Fruit fly (Drosophila melanogaster): ENCODE data around the gene Or65b.

Or65b gene

DNA sequence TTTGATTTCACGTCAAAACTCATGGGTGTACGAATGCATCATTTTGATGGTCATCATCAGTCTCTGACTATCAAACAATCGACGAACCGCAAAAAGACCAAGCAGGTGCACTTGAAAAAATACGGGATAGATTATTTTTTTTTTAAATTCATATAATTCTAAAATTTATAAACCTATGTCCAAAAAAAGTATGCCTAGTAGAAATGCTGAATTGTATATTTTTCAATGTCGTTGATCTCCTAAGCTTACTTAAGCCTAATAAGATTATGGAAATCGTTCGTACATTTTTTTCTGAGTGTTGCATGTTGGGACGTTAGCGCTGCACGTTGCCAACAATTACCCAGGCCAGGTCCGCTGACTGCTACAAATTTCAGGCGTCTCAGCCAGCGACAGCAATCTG is 16.8 kb upstream of the Or65b start:
- peak; percentile 23 for TF ChIP-seq net (GFP tag; optimal IDR thresholded peaks at IDR 0.05)
- no peak for TF ChIP-seq Sox15 (GFP tag; optimal IDR thresholded peaks at IDR 0.05)
- no peak for TF ChIP-seq CG8632 (GFP tag; optimal IDR thresholded peaks at IDR 0.05)
- no peak for TF ChIP-seq lz (GFP tag; optimal IDR thresholded peaks at IDR 0.05)
- no peak for TF ChIP-seq vri (GFP tag; optimal IDR thresholded peaks at IDR 0.05)
- TF ChIP-seq Eip75B (GFP tag; optimal IDR thresholded peaks at IDR 0.05), result peak; percentile 35
- TF ChIP-seq Hr39 (GFP tag; optimal IDR thresholded peaks at IDR 0.05), result no peak
- TF ChIP-seq CG8319 (GFP tag; optimal IDR thresholded peaks at IDR 0.05), result no peak
- peak; percentile 13 for TF ChIP-seq CG7368 (GFP tag; optimal IDR thresholded peaks at IDR 0.05)
- TF ChIP-seq Gug (GFP tag; IDR thresholded peaks at IDR 0.05), result peak; percentile 68
- no peak for TF ChIP-seq CG9139 (GFP tag; optimal IDR thresholded peaks at IDR 0.05)
- peak; percentile 2 for TF ChIP-seq spab (GFP tag; optimal IDR thresholded peaks at IDR 0.05)
- peak; percentile 5 for TF ChIP-seq esn (GFP tag; optimal IDR thresholded peaks at IDR 0.05)
- TF ChIP-seq Lpt (GFP tag; optimal IDR thresholded peaks at IDR 0.05), result peak; percentile 65
- no peak for TF ChIP-seq Smox (GFP tag; optimal IDR thresholded peaks at IDR 0.05)
- TF ChIP-seq Blimp-1 (GFP tag; optimal IDR thresholded peaks at IDR 0.05), result no peak
- TF ChIP-seq pdm3 (GFP tag; optimal IDR thresholded peaks at IDR 0.05), result peak; percentile 50
- TF ChIP-seq acj6 (GFP tag; optimal IDR thresholded peaks at IDR 0.05), result peak; percentile 40
- TF ChIP-seq CG1621 (tag; optimal IDR thresholded peaks at IDR 0.05), result no peak
- TF ChIP-seq ss (GFP tag; optimal IDR thresholded peaks at IDR 0.05), result no peak
- peak; percentile 23 for TF ChIP-seq topi (GFP tag; optimal IDR thresholded peaks at IDR 0.05)
- no peak for TF ChIP-seq Sox102F (GFP tag; optimal IDR thresholded peaks at IDR 0.05)
- no peak for TF ChIP-seq Eip93F (GFP tag; optimal IDR thresholded peaks at IDR 0.05)
- TF ChIP-seq eg (GFP tag; IDR thresholded peaks at IDR 0.05), result peak; percentile 84
- TF ChIP-seq salr (GFP tag; optimal IDR thresholded peaks at IDR 0.05), result peak in 1 of 2 experiments; percentile 72
- TF ChIP-seq fd85E (GFP tag; optimal IDR thresholded peaks at IDR 0.05), result no peak
- TF ChIP-seq CG6808 (GFP tag; optimal IDR thresholded peaks at IDR 0.05), result no peak
- TF ChIP-seq CG11902 (GFP tag; optimal IDR thresholded peaks at IDR 0.05), result no peak
- TF ChIP-seq Hr38 (GFP tag; optimal IDR thresholded peaks at IDR 0.05), result no peak
- no peak for TF ChIP-seq CG6792 (GFP tag; optimal IDR thresholded peaks at IDR 0.05)
- no peak for TF ChIP-seq Met (GFP tag; optimal IDR thresholded peaks at IDR 0.05)
- TF ChIP-seq fd59A (GFP tag; optimal IDR thresholded peaks at IDR 0.05), result no peak
- peak; percentile 89 for TF ChIP-seq Eip78C (GFP tag)
- peak; percentile 51 for TF ChIP-seq OdsH (GFP tag; optimal IDR thresholded peaks at IDR 0.05)
- peak; percentile 7 for TF ChIP-seq CG11762 (GFP tag; optimal IDR thresholded peaks at IDR 0.05; ENCODE audit: insufficient read depth)
- no peak for TF ChIP-seq CG31627 (GFP tag; optimal IDR thresholded peaks at IDR 0.05)
- TF ChIP-seq Ets21C (GFP tag; optimal IDR thresholded peaks at IDR 0.05), result no peak
- peak; percentile 46 for TF ChIP-seq achi (GFP tag; optimal IDR thresholded peaks at IDR 0.05)
- peak; percentile 14 for TF ChIP-seq CG16779 (tag; optimal IDR thresholded peaks at IDR 0.05)
- TF ChIP-seq CG10669 (GFP tag; optimal IDR thresholded peaks at IDR 0.05), result no peak
- no peak for TF ChIP-seq CG34406 (GFP tag; optimal IDR thresholded peaks at IDR 0.05)
- TF ChIP-seq CG11294 (GFP tag; IDR thresholded peaks at IDR 0.05), result peak; percentile 50; the same call in 1 of the 2 replicates
- TF ChIP-seq svp (GFP tag), result peak; percentile 2
- peak; percentile 84 for TF ChIP-seq CG32006 (GFP tag; optimal IDR thresholded peaks at IDR 0.05)
- peak; percentile 32 for TF ChIP-seq Ets96B (tag; optimal IDR thresholded peaks at IDR 0.05)
- TF ChIP-seq dsx (GFP tag; optimal IDR thresholded peaks at IDR 0.05; ENCODE audit: poor library complexity, severe bottlenecking), result no peak
- TF ChIP-seq CG4318 (GFP tag; optimal IDR thresholded peaks at IDR 0.05), result peak; percentile 65
- TF ChIP-seq CG6854 (GFP tag; optimal IDR thresholded peaks at IDR 0.05), result no peak
- TF ChIP-seq dac (GFP tag; optimal IDR thresholded peaks at IDR 0.05), result peak; percentile 2
- TF ChIP-seq fkh (GFP tag; optimal IDR thresholded peaks at IDR 0.05), result no peak
- TF ChIP-seq CG8119 (GFP tag; IDR thresholded peaks at IDR 0.05), result peak; percentile 76
- no peak for TF ChIP-seq Sox14 (GFP tag; optimal IDR thresholded peaks at IDR 0.05)
- TF ChIP-seq CG3919 (GFP tag; optimal IDR thresholded peaks at IDR 0.05), result peak; percentile 70
